Fruit fly (Drosophila melanogaster): ENCODE measurements around the gene CG14143.

- TF ChIP-seq psq (GFP tag; optimal IDR thresholded peaks at IDR 0.05), result no peak
- no peak for TF ChIP-seq Hr78 (GFP tag; optimal IDR thresholded peaks at IDR 0.05)
- TF ChIP-seq br (GFP tag; optimal IDR thresholded peaks at IDR 0.05), result peak; percentile 32
- no peak for TF ChIP-seq pan (optimal IDR thresholded peaks at IDR 0.05)
- no peak for TF ChIP-seq Rel (GFP tag; optimal IDR thresholded peaks at IDR 0.05)
- peak; percentile 79 for TF ChIP-seq Rel (tag; optimal IDR thresholded peaks at IDR 0.05)
- TF ChIP-seq h (GFP tag; optimal IDR thresholded peaks at IDR 0.05), result no peak
- no peak for TF ChIP-seq tai (GFP tag; optimal IDR thresholded peaks at IDR 0.05)
- peak; percentile 26 for TF ChIP-seq Hr83 (GFP tag; optimal IDR thresholded peaks at IDR 0.05; ENCODE audit: poor library complexity, severe bottlenecking)
- no peak for TF ChIP-seq CG9705 (GFP tag; optimal IDR thresholded peaks at IDR 0.05)
- no peak for TF ChIP-seq Dfd (GFP tag; optimal IDR thresholded peaks at IDR 0.05)
- TF ChIP-seq ey (GFP tag; optimal IDR thresholded peaks at IDR 0.05), result no peak
- no peak for TF ChIP-seq Jra (GFP tag; optimal IDR thresholded peaks at IDR 0.05)
- no peak for TF ChIP-seq Abd-B (GFP tag; optimal IDR thresholded peaks at IDR 0.05)
These were observed 21.3 kb upstream of the CG14143 start, which contains the start of gene Sod1 for dm6 chr3L:11113198-11114197.

Data from whole organism, wandering third instar larva.